Worm (Caenorhabditis elegans): Measurements from ENCODE around the gene fipr-11.

ce11 chrV:9918410-9918809 lies 12.4 kb upstream of the fipr-11 start, which contains the start of gene C50H2.5:
- TF ChIP-seq nhr-23 (tag; optimal IDR thresholded peaks at IDR 0.05), result no peak
- TF ChIP-seq F13H6.1 (tag; optimal IDR thresholded peaks at IDR 0.05), result no peak
- TF ChIP-seq nhr-11 (tag; optimal IDR thresholded peaks at IDR 0.05), result no peak
- no peak for TF ChIP-seq ztf-11 (tag; optimal IDR thresholded peaks at IDR 0.05)
- no peak for TF ChIP-seq unc-55 (GFP tag; optimal IDR thresholded peaks at IDR 0.05)
- no peak for TF ChIP-seq zag-1 (tag; optimal IDR thresholded peaks at IDR 0.05)
- no peak for TF ChIP-seq lsy-2 (tag; optimal IDR thresholded peaks at IDR 0.05)

Measured in whole organism, L2 larva.